Fruit fly (Drosophila melanogaster) Kc167 (cell line): ENCODE data around the gene CG9399.

Experiments used
- psq ChIP-seq: fragments of >200 bp; optimal IDR thresholded peaks from 2 replicates; lab custom pipeline; 2017; ENCODE audit warnings: missing external identifiers
- ttk ChIP-seq: sonication (Bioruptor generic); optimal IDR thresholded peaks from 2 replicates; lab custom pipeline; 2017; ENCODE audit warnings: missing external identifiers

DNA sequence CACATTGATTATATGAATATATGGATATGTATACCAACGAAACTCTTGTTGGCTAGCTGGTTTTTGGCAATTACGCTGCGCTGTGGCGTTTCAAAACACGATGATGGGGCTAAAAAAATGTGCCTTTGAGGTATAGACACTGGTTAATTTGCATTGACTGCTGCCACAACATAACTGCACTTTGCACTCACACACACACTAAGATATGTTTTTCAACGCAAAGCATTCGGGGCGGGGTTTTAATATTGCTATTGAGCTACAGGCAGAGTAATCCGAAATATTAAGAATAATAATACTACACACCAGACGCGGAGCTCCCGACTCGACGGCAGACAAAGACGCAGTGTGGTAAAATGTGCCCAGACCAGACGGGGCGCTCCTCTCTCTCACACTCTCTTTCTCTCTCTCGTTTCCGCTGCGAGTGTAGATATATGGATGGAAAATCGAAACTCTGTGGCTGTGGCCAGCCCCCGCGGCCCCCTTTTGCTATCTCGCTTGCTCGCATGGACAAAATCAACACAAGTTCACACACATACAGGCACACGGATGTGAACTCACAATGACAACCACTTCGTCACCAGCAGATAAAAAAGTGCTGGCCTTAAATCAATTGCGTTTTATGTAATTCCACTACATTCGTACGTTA, 22.9 kb downstream of the CG9399 start:
- no peak for TF ChIP-seq ttk (lab: Kevin White, UChicago)
- no peak for TF ChIP-seq psq
